Worm (Caenorhabditis elegans) whole organism, L2 larva: ENCODE measurements around the gene parg-2.

Experiments used
- C34F6.9 ChIP-seq: fragments of 150-350 bp; optimal IDR thresholded peaks from 2 replicates; lab custom pipeline; 2014; ENCODE audit warnings: missing biosample characterization, missing genetic modification characterization
- F13H6.1 ChIP-seq: sonication (generic microtip); optimal IDR thresholded peaks from 2 replicates; lab custom pipeline; 2016; ENCODE audit warnings: missing genetic modification characterization, missing compliant biosample characterization
- R02D3.7 ChIP-seq: fragments of 150-350 bp; optimal IDR thresholded peaks from 2 replicates; lab custom pipeline; 2014; ENCODE audit warnings: missing biosample characterization, missing genetic modification characterization
- Y55F3AM.14 ChIP-seq: fragments of 200-800 bp; sonication (Bioruptor generic); optimal IDR thresholded peaks from 2 replicates; lab custom pipeline; 2018; ENCODE audit warnings: mild to moderate bottlenecking, missing genetic modification characterization, missing compliant biosample characterization
- ZK546.5 ChIP-seq: sonication (generic microtip); optimal IDR thresholded peaks from 2 replicates; lab custom pipeline; 2017; ENCODE audit warnings: missing biosample characterization, missing genetic modification characterization
- aly-2 ChIP-seq: fragments of 150-350 bp; optimal IDR thresholded peaks from 2 replicates; lab custom pipeline; 2014; ENCODE audit warnings: missing biosample characterization, missing genetic modification characterization
- blmp-1 ChIP-seq: sonication (generic microtip); optimal IDR thresholded peaks from 2 replicates; lab custom pipeline; 2017; ENCODE audit warnings: missing genetic modification characterization, mild to moderate bottlenecking, missing compliant biosample characterization, antibody characterized with exemption, moderate library complexity; ENCODE audit not compliant: insufficient read depth
- ceh-16 ChIP-seq: fragments of 150-350 bp; optimal IDR thresholded peaks from 2 replicates; lab custom pipeline; 2014; ENCODE audit warnings: missing biosample characterization, missing genetic modification characterization
- crh-2 ChIP-seq: sonication (generic microtip); optimal IDR thresholded peaks from 2 replicates; lab custom pipeline; 2017; ENCODE audit warnings: missing biosample characterization, missing genetic modification characterization
- egl-27 ChIP-seq: sonication (generic microtip); optimal IDR thresholded peaks from 3 replicates; lab custom pipeline; 2017; ENCODE audit warnings: missing biosample characterization, missing genetic modification reagents, missing genetic modification characterization
- elt-1 ChIP-seq: fragments of 150-350 bp; optimal IDR thresholded peaks from 2 replicates; lab custom pipeline; 2014; ENCODE audit warnings: missing biosample characterization, missing genetic modification characterization
- elt-3 ChIP-seq: sonication (generic microtip); optimal IDR thresholded peaks from 2 replicates; lab custom pipeline; 2017; ENCODE audit warnings: missing biosample characterization, missing genetic modification characterization
- fos-1 ChIP-seq: fragments of 150-350 bp; optimal IDR thresholded peaks from 2 replicates; lab custom pipeline; 2014; ENCODE audit warnings: missing biosample characterization, missing genetic modification characterization
- gmeb-1 ChIP-seq: fragments of 150-350 bp; optimal IDR thresholded peaks from 2 replicates; lab custom pipeline; 2014; ENCODE audit warnings: missing biosample characterization, missing genetic modification characterization
- lin-13 ChIP-seq: fragments of 150-350 bp; optimal IDR thresholded peaks from 2 replicates; lab custom pipeline; 2014; ENCODE audit warnings: missing biosample characterization, missing genetic modification reagents, missing genetic modification characterization
- lin-39 ChIP-seq: fragments of 150-350 bp; optimal IDR thresholded peaks from 2 replicates; lab custom pipeline; 2014; ENCODE audit warnings: missing biosample characterization, missing genetic modification reagents, missing genetic modification characterization
- lsy-2 ChIP-seq, 2 experiments: fragments of 150-350 bp in 1 of 2; sonication (generic microtip) in 1 of 2; optimal IDR thresholded peaks; 2 replicates each; lab custom pipeline; 2014 to 2017; ENCODE audit warnings: missing biosample characterization in 2 of 2, missing genetic modification characterization in 2 of 2
- mab-5 ChIP-seq: fragments of 150-350 bp; optimal IDR thresholded peaks from 2 replicates; lab custom pipeline; 2014; ENCODE audit warnings: missing biosample characterization, missing genetic modification characterization
- mdl-1 ChIP-seq, 2 experiments: fragments of 150-350 bp in 1 of 2; sonication (generic microtip) in 1 of 2; optimal IDR thresholded peaks; 2 replicates each; lab custom pipeline; 2017; ENCODE audit warnings: missing biosample characterization in 2 of 2, missing genetic modification characterization in 2 of 2
- nhr-10 ChIP-seq: sonication (generic microtip); optimal IDR thresholded peaks from 2 replicates; lab custom pipeline; 2017; ENCODE audit warnings: missing biosample characterization, missing genetic modification characterization
- nhr-129 ChIP-seq: fragments of 150-350 bp; optimal IDR thresholded peaks from 2 replicates; lab custom pipeline; 2014; ENCODE audit warnings: missing biosample characterization, missing genetic modification characterization
- nhr-21 ChIP-seq: fragments of 150-350 bp; optimal IDR thresholded peaks from 2 replicates; lab custom pipeline; 2014; ENCODE audit warnings: missing biosample characterization, missing genetic modification characterization
- nhr-23 ChIP-seq: fragments of 150-350 bp; optimal IDR thresholded peaks from 2 replicates; lab custom pipeline; 2014; ENCODE audit warnings: missing biosample characterization, missing genetic modification reagents, missing genetic modification characterization
- nhr-237 ChIP-seq: fragments of 150-350 bp; optimal IDR thresholded peaks from 2 replicates; lab custom pipeline; 2014; ENCODE audit warnings: missing biosample characterization, missing genetic modification characterization
- nhr-6 ChIP-seq: fragments of 150-350 bp; optimal IDR thresholded peaks from 2 replicates; lab custom pipeline; 2014; ENCODE audit warnings: missing biosample characterization, missing genetic modification characterization
- nhr-77 ChIP-seq: fragments of 150-350 bp; optimal IDR thresholded peaks from 2 replicates; lab custom pipeline; 2014; ENCODE audit warnings: missing biosample characterization, missing genetic modification characterization
- peb-1 ChIP-seq: fragments of 150-350 bp; optimal IDR thresholded peaks from 2 replicates; lab custom pipeline; 2014; ENCODE audit warnings: missing biosample characterization, missing genetic modification characterization
- sma-9 ChIP-seq, 2 experiments: fragments of 150-350 bp in 1 of 2; sonication (generic microtip) in 1 of 2; optimal IDR thresholded peaks; 2 replicates each; lab custom pipeline; 2014 to 2016; ENCODE audit warnings: missing genetic modification characterization in 2 of 2, mild to moderate bottlenecking in 1 of 2, missing biosample characterization in 1 of 2, missing compliant biosample characterization in 1 of 2, missing genetic modification reagents in 1 of 2, moderate library complexity in 1 of 2
- snpc-4 ChIP-seq: fragments of 150-350 bp; optimal IDR thresholded peaks from 2 replicates; lab custom pipeline; 2014; ENCODE audit warnings: missing biosample characterization, missing genetic modification characterization
- unc-39 ChIP-seq: fragments of 150-350 bp; optimal IDR thresholded peaks from 2 replicates; lab custom pipeline; 2014; ENCODE audit warnings: missing biosample characterization, missing genetic modification characterization
- unc-55 ChIP-seq: fragments of 150-350 bp; sonication (generic microtip); optimal IDR thresholded peaks from 3 replicates; lab custom pipeline; 2014; ENCODE audit warnings: missing biosample characterization, missing genetic modification reagents, missing genetic modification characterization
- unc-62 ChIP-seq: fragments of 150-350 bp; optimal IDR thresholded peaks from 2 replicates; lab custom pipeline; 2014; ENCODE audit warnings: missing biosample characterization, missing genetic modification reagents, missing genetic modification characterization
- zag-1 ChIP-seq: fragments of 150-350 bp; optimal IDR thresholded peaks from 2 replicates; lab custom pipeline; 2014; ENCODE audit warnings: missing biosample characterization, missing genetic modification characterization

parg-2 gene

ce11 chrIV:8761896-8762295, 47.0 kb upstream of the parg-2 start, which contains the start of the genes F20C5.11 and klp-11:
Gene F20C5.11, minus strand, starts transcription at chrIV:8761996.
Gene klp-11, minus strand, starts transcription at chrIV:8762066.
- no peak for TF ChIP-seq snpc-4 (tag; lab: Kevin White, UChicago)
- no peak for TF ChIP-seq mab-5 (tag; lab: Kevin White, UChicago)
- no peak for TF ChIP-seq lin-39 (tag; lab: Kevin White, UChicago)
- no peak for TF ChIP-seq nhr-6 (tag; lab: Kevin White, UChicago)
- TF ChIP-seq nhr-77, result no peak
- no peak for TF ChIP-seq egl-27 (tag; lab: Kevin White, UChicago)
- no peak for TF ChIP-seq fos-1 (tag; lab: Kevin White, UChicago)
- TF ChIP-seq elt-1 (tag; lab: Kevin White, UChicago), result no peak

ce11 chrIV:8758620-8759019, 43.7 kb upstream of the parg-2 start:
- TF ChIP-seq egl-27 (tag; lab: Kevin White, UChicago) (no peak), nhr-6 (tag; lab: Kevin White, UChicago) (no peak), zag-1 (tag; lab: Kevin White, UChicago) (peak; percentile 50), lsy-2 (tag; optimal IDR thresholded peaks at IDR 0.05; lab: Kevin White, UChicago) (peak in 1 of 2 experiments; percentile 64), ceh-16 (no peak), nhr-21 (tag; lab: Kevin White, UChicago) (no peak), crh-2 (tag; lab: Kevin White, UChicago) (peak; percentile 50), unc-62 (GFP tag; lab: Kevin White, UChicago) (no peak), lin-13 (peak; percentile 34), nhr-129 (tag; lab: Kevin White, UChicago) (peak; percentile 37), gmeb-1 (tag; lab: Kevin White, UChicago) (no peak), unc-55 (GFP tag; lab: Kevin White, UChicago) (peak; percentile 85), fos-1 (tag; lab: Kevin White, UChicago) (peak; percentile 26), nhr-237 (tag; lab: Kevin White, UChicago) (no peak), C34F6.9 (tag; lab: Kevin White, UChicago) (peak; percentile 54)

- TF ChIP-seq C34F6.9 (tag; lab: Kevin White, UChicago) (peak; percentile 7), lin-13 (no peak), gmeb-1 (tag; lab: Kevin White, UChicago) (no peak), mab-5 (tag; lab: Kevin White, UChicago) (no peak), unc-55 (GFP tag; lab: Kevin White, UChicago) (peak; percentile 12), crh-2 (tag; lab: Kevin White, UChicago) (peak; percentile 35), blmp-1 (tag; lab: Kevin White, UChicago) (no peak), F13H6.1 (tag; lab: Kevin White, UChicago) (peak; percentile 64), peb-1 (tag; lab: Kevin White, UChicago) (no peak), sma-9 (GFP tag; optimal IDR thresholded peaks at IDR 0.05; lab: Kevin White, UChicago) (peak; percentile 14), sma-9 (tag; optimal IDR thresholded peaks at IDR 0.05; lab: Kevin White, UChicago) (no peak), fos-1 (tag; lab: Kevin White, UChicago) (peak; percentile 90), nhr-21 (tag; lab: Kevin White, UChicago) (no peak), nhr-129 (tag; lab: Kevin White, UChicago) (peak; percentile 26)
Observed at ce11 chrIV:8757729-8758128, 42.8 kb upstream of the parg-2 start.

- TF ChIP-seq unc-55 (GFP tag; lab: Kevin White, UChicago) (no peak), nhr-23 (tag; lab: Kevin White, UChicago) (no peak), ceh-16 (no peak), zag-1 (tag; lab: Kevin White, UChicago) (no peak), sma-9 (GFP tag; optimal IDR thresholded peaks at IDR 0.05; lab: Kevin White, UChicago) (no peak), sma-9 (tag; optimal IDR thresholded peaks at IDR 0.05; lab: Kevin White, UChicago) (no peak), nhr-21 (tag; lab: Kevin White, UChicago) (no peak), fos-1 (tag; lab: Kevin White, UChicago) (no peak), R02D3.7 (tag; lab: Kevin White, UChicago) (no peak), ZK546.5 (tag; lab: Kevin White, UChicago) (no peak), peb-1 (tag; lab: Kevin White, UChicago) (no peak), mdl-1 (tag; optimal IDR thresholded peaks at IDR 0.05; lab: Kevin White, UChicago) (no peak), Y55F3AM.14 (no peak), nhr-10 (tag; lab: Kevin White, UChicago) (no peak), unc-39 (tag; lab: Kevin White, UChicago) (no peak), aly-2 (tag; lab: Kevin White, UChicago) (no peak), elt-3 (tag; lab: Kevin White, UChicago) (no peak), elt-1 (tag; lab: Kevin White, UChicago) (no peak), blmp-1 (tag; lab: Kevin White, UChicago) (no peak)
Observed at ce11 chrIV:8754727-8755126, 39.8 kb upstream of the parg-2 start, which contains the start of gene elli-1. Gene elli-1, minus strand, starts transcription at chrIV:8754827.
